Worm (Caenorhabditis elegans): Measurements from ENCODE around the gene Y57E12B.10.
A peak's percentile ranks its signal among the peaks of the same experiment; 100 is the strongest.

Gene Y57E12B.10

ce11 chrV:6949770-6950169 is 14.0 kb upstream of the Y57E12B.10 start, which contains the start of gene Y57E12B.11:
Gene Y57E12B.11, minus strand, starts transcription at chrV:6949870.
- TF ChIP-seq nhr-77 (tag; optimal IDR thresholded peaks at IDR 0.05) = no peak

DNA sequence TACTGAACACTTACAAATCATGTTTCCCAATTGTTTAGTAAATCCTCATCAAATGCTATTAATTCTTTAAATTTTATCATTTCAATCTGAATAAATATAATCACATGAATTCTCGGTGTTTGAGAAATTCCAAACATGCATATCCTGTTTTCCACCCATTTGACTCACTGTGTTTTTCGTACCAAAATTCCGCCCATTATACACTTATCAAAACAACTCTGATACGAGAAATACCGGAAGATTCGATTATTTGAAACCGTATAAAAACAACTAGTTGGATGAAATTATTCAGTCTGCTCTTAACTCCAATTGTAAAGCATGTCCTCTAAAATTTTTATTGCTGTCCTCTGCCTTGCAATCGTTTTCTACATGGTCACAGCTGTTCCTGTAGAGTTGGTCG is 12.4 kb upstream of the Y57E12B.10 start, which contains the start of gene Y57E12B.1:
Gene Y57E12B.1 (plus strand): TSS at position 301 of the 400 bp plus-strand sequence.
- TF ChIP-seq elt-3 (tag; optimal IDR thresholded peaks at IDR 0.05) (no peak), rnt-1 (tag; optimal IDR thresholded peaks at IDR 0.05) (no peak), irx-1 (tag; optimal IDR thresholded peaks at IDR 0.05) (no peak), nhr-47 (tag; optimal IDR thresholded peaks at IDR 0.05) (no peak), sox-4 (tag; optimal IDR thresholded peaks at IDR 0.05) (no peak), fos-1 (tag; optimal IDR thresholded peaks at IDR 0.05) (no peak)

- TF ChIP-seq elt-2 (tag; optimal IDR thresholded peaks at IDR 0.05) (no peak), dsc-1 (tag; optimal IDR thresholded peaks at IDR 0.05) (no peak), pax-3 (tag; optimal IDR thresholded peaks at IDR 0.05) (no peak), ceh-88 (GFP tag; IDR thresholded peaks at IDR 0.05) (no peak), efl-3 (GFP tag; optimal IDR thresholded peaks at IDR 0.05) (no peak), mep-1 (tag; optimal IDR thresholded peaks at IDR 0.05) (no peak), nhr-237 (tag; optimal IDR thresholded peaks at IDR 0.05) (no peak), Y116A8C.19 (tag; optimal IDR thresholded peaks at IDR 0.05; ENCODE audit: borderline replicate concordance) (no peak), C16A3.4 (tag; optimal IDR thresholded peaks at IDR 0.05) (no peak), pag-3 (tag; optimal IDR thresholded peaks at IDR 0.05; ENCODE audit: borderline replicate concordance, insufficient read depth) (no peak), hlh-17 (GFP tag; optimal IDR thresholded peaks at IDR 0.05; ENCODE audit: borderline replicate concordance) (no peak), skn-1 (tag; optimal IDR thresholded peaks at IDR 0.05) (no peak), F16B12.6 (tag; optimal IDR thresholded peaks at IDR 0.05) (no peak), ces-1 (GFP tag; optimal IDR thresholded peaks at IDR 0.05) (no peak), sox-4 (tag; optimal IDR thresholded peaks at IDR 0.05) (no peak), vab-15 (tag; optimal IDR thresholded peaks at IDR 0.05) (no peak), egl-13 (tag; optimal IDR thresholded peaks at IDR 0.05) (no peak), lin-35 (GFP tag; optimal IDR thresholded peaks at IDR 0.05) (no peak), nhr-90 (tag; optimal IDR thresholded peaks at IDR 0.05; ENCODE audit: poor library complexity) (no peak), alr-1 (tag; optimal IDR thresholded peaks at IDR 0.05; ENCODE audit: borderline replicate concordance) (no peak)
Measured at ce11 chrV:6947442-6947841, 11.7 kb upstream of the Y57E12B.10 start, which contains the start of gene Y57E12B.4. Gene Y57E12B.4, minus strand, starts transcription at chrV:6947542.

ce11 chrV:6934212-6934611 is 1.6 kb downstream of the Y57E12B.10 start, which contains the start of gene lipl-6:
Gene lipl-6, minus strand, starts transcription at chrV:6934312.
- no peak for TF ChIP-seq efl-1 (optimal IDR thresholded peaks at IDR 0.05)
- TF ChIP-seq efl-1 (GFP tag; optimal IDR thresholded peaks at IDR 0.05 in 1 of 2) = peak in 1 of 2 experiments; percentile 48
- TF ChIP-seq nhr-12 (tag; optimal IDR thresholded peaks at IDR 0.05) = no peak

ce11 chrV:6930284-6930683 is 5.5 kb downstream of the Y57E12B.10 start:
- TF ChIP-seq dsc-1 (tag; optimal IDR thresholded peaks at IDR 0.05) (peak; percentile 36), nhr-237 (tag; optimal IDR thresholded peaks at IDR 0.05) (no peak), lin-14 (GFP tag; optimal IDR thresholded peaks at IDR 0.05) (peak; percentile 50), snu-23 (GFP tag; optimal IDR thresholded peaks at IDR 0.05) (peak; percentile 26), tbx-2 (tag; optimal IDR thresholded peaks at IDR 0.05) (no peak), C16A3.4 (tag; optimal IDR thresholded peaks at IDR 0.05) (no peak), irx-1 (tag; optimal IDR thresholded peaks at IDR 0.05) (no peak), pag-3 (tag; optimal IDR thresholded peaks at IDR 0.05; ENCODE audit: borderline replicate concordance, insufficient read depth) (peak; percentile 95), efl-3 (GFP tag; optimal IDR thresholded peaks at IDR 0.05) (no peak), ztf-4 (tag; optimal IDR thresholded peaks at IDR 0.05) (no peak), xbp-1 (tag; optimal IDR thresholded peaks at IDR 0.05) (peak; percentile 82), ets-5 (GFP tag; IDR thresholded peaks at IDR 0.05) (no peak), rnt-1 (tag; optimal IDR thresholded peaks at IDR 0.05) (peak; percentile 44), mep-1 (tag; optimal IDR thresholded peaks at IDR 0.05) (peak; percentile 3), nhr-90 (tag; optimal IDR thresholded peaks at IDR 0.05; ENCODE audit: poor library complexity) (no peak), nhr-71 (tag; optimal IDR thresholded peaks at IDR 0.05) (peak; percentile 42), nhr-19 (GFP tag; conservative IDR thresholded peaks at IDR 0.05) (peak; percentile 21; the same call in 1 of the 2 replicates), isw-1 (GFP tag; IDR thresholded peaks at IDR 0.05) (no peak), grh-1 (GFP tag; IDR thresholded peaks at IDR 0.05) (no peak)
